Worm (Caenorhabditis elegans) whole organism, midembryonic: ENCODE results near the gene grd-4.

ENCODE experiments used
- T22C8.4 ChIP-seq: fragments of 200-800 bp; sonication (Bioruptor generic); IDR thresholded peaks from 2 replicates; pipeline ENCODE4 v1.3.6; 2022; ENCODE audit warnings: missing genetic modification characterization, missing compliant biosample characterization
- cog-1 ChIP-seq: sonication (generic microtip); optimal IDR thresholded peaks from 2 replicates; lab custom pipeline; 2016; ENCODE audit warnings: missing genetic modification characterization, missing compliant biosample characterization
- flt-1 ChIP-seq: fragments of 200-800 bp; sonication (Bioruptor generic); IDR thresholded peaks from 2 replicates; pipeline ENCODE4 v1.3.6; 2022; ENCODE audit warnings: missing genetic modification characterization, missing compliant biosample characterization
- klf-2 ChIP-seq: fragments of 200-800 bp; sonication (Bioruptor generic); conservative IDR thresholded peaks from 2 replicates; pipeline ENCODE4 v1.3.6; 2022; ENCODE audit warnings: missing genetic modification reagents, missing genetic modification characterization, missing compliant biosample characterization
- med-1 ChIP-seq: sonication (generic microtip); optimal IDR thresholded peaks from 2 replicates; lab custom pipeline; 2017; ENCODE audit warnings: missing genetic modification characterization, mild to moderate bottlenecking, missing compliant biosample characterization, antibody characterized with exemption, missing genetic modification reagents; ENCODE audit not compliant: insufficient read depth
- ref-1 ChIP-seq: fragments of 200-800 bp; sonication (Bioruptor generic); conservative IDR thresholded peaks from 2 replicates; pipeline ENCODE4 v1.3.6; 2022; ENCODE audit warnings: missing genetic modification reagents, missing genetic modification characterization, missing compliant biosample characterization
- tab-1 ChIP-seq: fragments of 200-800 bp; sonication (Bioruptor generic); IDR thresholded peaks from 2 replicates; pipeline ENCODE4 v1.3.6; 2022; ENCODE audit warnings: missing genetic modification characterization, missing compliant biosample characterization
- ztf-23 ChIP-seq: fragments of 200-800 bp; sonication (Bioruptor generic); IDR thresholded peaks from 2 replicates; pipeline ENCODE4 v1.3.6; 2022; ENCODE audit warnings: missing genetic modification reagents, missing genetic modification characterization, missing compliant biosample characterization
- ztf-29 ChIP-seq: fragments of 200-800 bp; sonication (Bioruptor generic); IDR thresholded peaks from 2 replicates; pipeline ENCODE4 v1.3.6; 2022; ENCODE audit warnings: missing genetic modification reagents, missing genetic modification characterization, missing compliant biosample characterization

ce11 chrX:8470126-8470772, 30.8 kb upstream of the grd-4 start, which contains the start of gene mec-10:
- TF ChIP-seq tab-1 (GFP tag; lab: Robert Waterston, UW) (no peak), med-1 (no peak), ref-1 (GFP tag; lab: Robert Waterston, UW) (no peak), flt-1 (no peak), T22C8.4 (GFP tag; lab: Robert Waterston, UW) (no peak), ztf-29 (GFP tag; lab: Robert Waterston, UW) (no peak), cog-1 (no peak), klf-2 (GFP tag; lab: Robert Waterston, UW) (no peak), ztf-23 (no peak)
